Fruit fly (Drosophila melanogaster) whole organism, embryonic: Measurements from ENCODE around the gene CG13380.
A peak's percentile ranks its signal among the peaks of the same experiment; 100 is the strongest.

Experiments used
- Aef1 ChIP-seq: fragments of 200-800 bp; sonication (Bioruptor generic); IDR thresholded peaks from 3 replicates; pipeline ENCODE4 v1.3.6; 2022; ENCODE audit warnings: missing biosample characterization, missing genetic modification characterization
- Bdp1 ChIP-seq: fragments of 200-800 bp; sonication (Bioruptor generic); optimal IDR thresholded peaks from 3 replicates; lab custom pipeline; 2016; ENCODE audit warnings: missing biosample characterization, missing genetic modification characterization
- Bgb ChIP-seq: fragments of 200-800 bp; sonication (Bioruptor generic); IDR thresholded peaks from 2 replicates; pipeline ENCODE4 v1.3.6; 2022; ENCODE audit warnings: missing biosample characterization, missing genetic modification characterization; ENCODE audit not compliant: partially characterized antibody
- CG10209 ChIP-seq: fragments of 200-800 bp; sonication (Bioruptor generic); optimal IDR thresholded peaks from 3 replicates; lab custom pipeline; 2017; ENCODE audit warnings: missing biosample characterization, mild to moderate bottlenecking, missing genetic modification characterization, missing genetic modification reagents
- CG10267 ChIP-seq: fragments of 200-800 bp; sonication (Bioruptor generic); optimal IDR thresholded peaks from 2 replicates; lab custom pipeline; 2018; ENCODE audit warnings: missing biosample characterization, mild to moderate bottlenecking, missing genetic modification characterization, moderate library complexity
- CG11504 ChIP-seq: fragments of 200-800 bp; sonication (Bioruptor generic); optimal IDR thresholded peaks from 3 replicates; lab custom pipeline; 2019; ENCODE audit warnings: missing biosample characterization, mild to moderate bottlenecking, missing genetic modification characterization, moderate library complexity
- CG12236 ChIP-seq: fragments of 200-800 bp; sonication (Bioruptor generic); optimal IDR thresholded peaks from 2 replicates; lab custom pipeline; 2016; ENCODE audit warnings: missing biosample characterization, missing genetic modification characterization
- CG12744 ChIP-seq: fragments of 200-800 bp; sonication (Bioruptor generic); optimal IDR thresholded peaks from 2 replicates; lab custom pipeline; 2016; ENCODE audit warnings: missing biosample characterization, missing genetic modification characterization
- CG12769 ChIP-seq: fragments of 200-800 bp; sonication (Bioruptor generic); optimal IDR thresholded peaks from 2 replicates; lab custom pipeline; 2019; ENCODE audit warnings: missing biosample characterization, mild to moderate bottlenecking, missing genetic modification characterization, moderate library complexity
- CG14050 ChIP-seq: fragments of 200-800 bp; sonication (Bioruptor generic); IDR thresholded peaks from 3 replicates; pipeline ENCODE4 v1.3.6; 2022; ENCODE audit warnings: missing biosample characterization, missing genetic modification characterization
- CG15269 ChIP-seq: fragments of 200-800 bp; sonication (Bioruptor generic); optimal IDR thresholded peaks from 2 replicates; lab custom pipeline; 2018; ENCODE audit warnings: missing biosample characterization, mild to moderate bottlenecking, missing genetic modification characterization, moderate library complexity
- CG15601 ChIP-seq: fragments of 200-800 bp; sonication (Bioruptor generic); optimal IDR thresholded peaks from 3 replicates; lab custom pipeline; 2019; ENCODE audit warnings: missing biosample characterization, mild to moderate bottlenecking, missing genetic modification characterization, moderate library complexity
- CG17912 ChIP-seq: fragments of 200-800 bp; sonication (Bioruptor generic); optimal IDR thresholded peaks from 2 replicates; lab custom pipeline; 2018; ENCODE audit warnings: missing biosample characterization, mild to moderate bottlenecking, missing genetic modification characterization
- CG18619 ChIP-seq: fragments of 200-800 bp; sonication (Bioruptor generic); optimal IDR thresholded peaks from 3 replicates; lab custom pipeline; 2017; ENCODE audit warnings: missing biosample characterization, mild to moderate bottlenecking, missing genetic modification characterization
- CG18764 ChIP-seq: fragments of 200-800 bp; sonication (Bioruptor generic); optimal IDR thresholded peaks from 3 replicates; lab custom pipeline; 2016; ENCODE audit warnings: missing biosample characterization, missing genetic modification characterization
- CG2120 ChIP-seq: fragments of 200-800 bp; sonication (Bioruptor generic); optimal IDR thresholded peaks from 3 replicates; lab custom pipeline; 2016; ENCODE audit warnings: missing biosample characterization, missing genetic modification characterization
- CG2712 ChIP-seq: fragments of 200-800 bp; optimal IDR thresholded peaks from 3 replicates; lab custom pipeline; 2019; ENCODE audit warnings: missing biosample characterization, mild to moderate bottlenecking, missing genetic modification characterization, moderate library complexity
- CG2875 ChIP-seq: fragments of 200-800 bp; sonication (Bioruptor generic); optimal IDR thresholded peaks from 2 replicates; lab custom pipeline; 2017; ENCODE audit warnings: missing biosample characterization, mild to moderate bottlenecking, missing genetic modification characterization, missing genetic modification reagents
- CG3163 ChIP-seq: fragments of 200-800 bp; sonication (Bioruptor generic); optimal IDR thresholded peaks from 3 replicates; lab custom pipeline; 2016; ENCODE audit warnings: missing biosample characterization, missing genetic modification characterization
- CG3281 ChIP-seq: fragments of 200-800 bp; sonication (Bioruptor generic); optimal IDR thresholded peaks from 3 replicates; lab custom pipeline; 2017; ENCODE audit warnings: missing biosample characterization, mild to moderate bottlenecking, missing genetic modification characterization
- CG4282 ChIP-seq: fragments of 200-800 bp; sonication (Bioruptor generic); optimal IDR thresholded peaks from 2 replicates; lab custom pipeline; 2016; ENCODE audit warnings: missing biosample characterization, missing genetic modification characterization
- CG5953 ChIP-seq: fragments of 200-800 bp; sonication (Bioruptor generic); IDR thresholded peaks from 2 replicates; pipeline ENCODE4 v1.3.6; 2022; ENCODE audit warnings: missing biosample characterization, missing genetic modification characterization
- CG7987 ChIP-seq: fragments of 200-800 bp; sonication (Bioruptor generic); optimal IDR thresholded peaks from 2 replicates; lab custom pipeline; 2018; ENCODE audit warnings: missing biosample characterization, mild to moderate bottlenecking, missing genetic modification characterization, moderate library complexity
- CG9932 ChIP-seq: fragments of 200-800 bp; sonication (Bioruptor generic); IDR thresholded peaks from 2 replicates; pipeline ENCODE4 v1.3.6; 2022; ENCODE audit warnings: missing biosample characterization, missing genetic modification characterization
- Dref ChIP-seq: fragments of 200-800 bp; sonication (Bioruptor generic); IDR thresholded peaks from 2 replicates; pipeline ENCODE4 v1.3.6; 2022; ENCODE audit warnings: missing biosample characterization, missing genetic modification characterization
- HLHmδ ChIP-seq: fragments of 200-800 bp; sonication (Bioruptor generic); optimal IDR thresholded peaks from 2 replicates; lab custom pipeline; 2018; ENCODE audit warnings: missing biosample characterization, mild to moderate bottlenecking, missing genetic modification characterization, moderate library complexity
- Hand ChIP-seq: fragments of 200-800 bp; sonication (Bioruptor generic); optimal IDR thresholded peaks from 2 replicates; lab custom pipeline; 2017; ENCODE audit warnings: mild to moderate bottlenecking, missing biosample characterization, missing genetic modification reagents, missing genetic modification characterization
- Hmx ChIP-seq: fragments of 200-800 bp; sonication (Bioruptor generic); optimal IDR thresholded peaks from 2 replicates; lab custom pipeline; 2016; ENCODE audit warnings: missing biosample characterization, missing genetic modification characterization
- MESR4 ChIP-seq: fragments of 200-800 bp; sonication (Bioruptor generic); optimal IDR thresholded peaks from 2 replicates; lab custom pipeline; 2018; ENCODE audit warnings: missing biosample characterization, mild to moderate bottlenecking, missing genetic modification characterization, moderate library complexity
- Med ChIP-seq: fragments of 200-800 bp; sonication (Bioruptor generic); peaks from one replicate; lab custom pipeline; 2016; ENCODE audit warnings: missing biosample characterization, missing genetic modification characterization, mild to moderate bottlenecking, inconsistent platforms, moderate library complexity
- Mrtf ChIP-seq: fragments of 200-800 bp; sonication (Bioruptor generic); IDR thresholded peaks from 3 replicates; pipeline ENCODE4 v1.3.6; 2022; ENCODE audit warnings: missing biosample characterization, missing genetic modification characterization
- NK7.1 ChIP-seq: fragments of 200-800 bp; sonication (Bioruptor generic); optimal IDR thresholded peaks from 3 replicates; lab custom pipeline; 2016; ENCODE audit warnings: missing biosample characterization, missing genetic modification characterization
- Poxn ChIP-seq: fragments of 200-800 bp; sonication (Bioruptor generic); IDR thresholded peaks from 2 replicates; pipeline ENCODE4 v1.3.6; 2022; ENCODE audit warnings: missing biosample characterization, missing genetic modification characterization
- Scr ChIP-seq: fragments of 200-800 bp; sonication (Bioruptor generic); IDR thresholded peaks from 2 replicates; pipeline ENCODE4 v1.3.6; 2022; ENCODE audit warnings: missing biosample characterization, missing genetic modification characterization; ENCODE audit not compliant: partially characterized antibody
- Tbp ChIP-seq: fragments of >200 bp; optimal IDR thresholded peaks from 2 replicates; lab custom pipeline; 2018; ENCODE audit warnings: missing biosample characterization, missing genetic modification characterization
- ab ChIP-seq: fragments of 200-800 bp; sonication (Bioruptor generic); optimal IDR thresholded peaks from 2 replicates; lab custom pipeline; 2016; ENCODE audit warnings: missing biosample characterization, missing genetic modification characterization
- ac ChIP-seq: fragments of 200-800 bp; sonication (Bioruptor generic); optimal IDR thresholded peaks from 3 replicates; lab custom pipeline; 2017; ENCODE audit warnings: missing biosample characterization, mild to moderate bottlenecking, missing genetic modification characterization
- az2 ChIP-seq: fragments of 200-800 bp; sonication (Bioruptor generic); optimal IDR thresholded peaks from 3 replicates; lab custom pipeline; 2016; ENCODE audit warnings: missing biosample characterization, missing genetic modification characterization
- bigmax ChIP-seq: fragments of 200-800 bp; sonication (Bioruptor generic); optimal IDR thresholded peaks from 2 replicates; lab custom pipeline; 2018; ENCODE audit warnings: missing biosample characterization, mild to moderate bottlenecking, missing genetic modification characterization
- cas ChIP-seq: fragments of 200-800 bp; sonication (Bioruptor generic); IDR thresholded peaks from 2 replicates; pipeline ENCODE4 v1.3.6; 2022; ENCODE audit warnings: missing biosample characterization, missing genetic modification characterization
- cato ChIP-seq: fragments of 200-800 bp; sonication (Bioruptor generic); optimal IDR thresholded peaks from 2 replicates; lab custom pipeline; 2016; ENCODE audit warnings: missing biosample characterization, missing genetic modification characterization, borderline replicate concordance
- chif ChIP-seq, 2 experiments: fragments of 200-800 bp; sonication (Bioruptor generic); optimal IDR thresholded peaks; 3 replicates each; lab custom pipeline; 2016; ENCODE audit warnings: missing biosample characterization in 2 of 2, missing genetic modification characterization in 2 of 2
- corto ChIP-seq: fragments of 200-800 bp; sonication (Bioruptor generic); optimal IDR thresholded peaks from 2 replicates; lab custom pipeline; 2016; ENCODE audit warnings: missing biosample characterization, mild to moderate bottlenecking, missing genetic modification characterization, moderate library complexity
- exex ChIP-seq: fragments of 200-800 bp; sonication (Bioruptor generic); optimal IDR thresholded peaks from 4 replicates; lab custom pipeline; 2018; ENCODE audit warnings: missing biosample characterization, mild to moderate bottlenecking, missing genetic modification characterization, moderate library complexity
- eyg ChIP-seq: fragments of 200-800 bp; sonication (Bioruptor generic); optimal IDR thresholded peaks from 3 replicates; lab custom pipeline; 2016; ENCODE audit warnings: missing biosample characterization, missing genetic modification characterization
- klu ChIP-seq: fragments of 200-800 bp; sonication (Bioruptor generic); IDR thresholded peaks from 2 replicates; pipeline ENCODE4 v1.3.6; 2022; ENCODE audit warnings: missing biosample characterization, missing genetic modification characterization
- onecut ChIP-seq: fragments of 200-800 bp; sonication (Bioruptor generic); IDR thresholded peaks from 2 replicates; pipeline ENCODE4 v1.3.6; 2022; ENCODE audit warnings: missing biosample characterization, missing genetic modification characterization
- pita ChIP-seq: fragments of 200-800 bp; sonication (Bioruptor generic); optimal IDR thresholded peaks from 2 replicates; lab custom pipeline; 2017; ENCODE audit warnings: missing biosample characterization, mild to moderate bottlenecking, missing genetic modification characterization
- pnt ChIP-seq: fragments of 200-800 bp; sonication (Bioruptor generic); optimal IDR thresholded peaks from 3 replicates; lab custom pipeline; 2016; ENCODE audit warnings: missing biosample characterization, missing genetic modification characterization
- tin ChIP-seq: fragments of 200-800 bp; sonication (Bioruptor generic); optimal IDR thresholded peaks from 3 replicates; lab custom pipeline; 2016; ENCODE audit warnings: missing biosample characterization, missing genetic modification characterization
- usp ChIP-seq: fragments of >200 bp; optimal IDR thresholded peaks from 2 replicates; lab custom pipeline; 2017; ENCODE audit warnings: missing biosample characterization, missing genetic modification characterization
- zen2 ChIP-seq: fragments of 200-800 bp; sonication (Bioruptor generic); IDR thresholded peaks from 3 replicates; pipeline ENCODE4 v1.3.6; 2022; ENCODE audit warnings: missing biosample characterization, missing genetic modification characterization; ENCODE audit not compliant: partially characterized antibody

CG13380 gene

dm6 chr3L:18625786-18626185, 8.0 kb upstream of the CG13380 start, which contains the start of gene MYPT-75D (continued):
- TF ChIP-seq CG7987 (GFP tag; lab: Kevin White, UChicago) (peak; percentile 32), cato (GFP tag; lab: Kevin White, UChicago) (no peak), CG15601 (tag; lab: Kevin White, UChicago) (peak; percentile 30), eyg (GFP tag; lab: Kevin White, UChicago) (peak; percentile 10), chif (GFP tag; optimal IDR thresholded peaks at IDR 0.05; lab: Kevin White, UChicago) (no peak), CG15269 (peak; percentile 38), CG12769 (tag; lab: Kevin White, UChicago) (peak; percentile 73), CG3281 (peak; percentile 8), CG4282 (GFP tag; lab: Kevin White, UChicago) (peak; percentile 41), NK7.1 (no peak), pnt (GFP tag; lab: Kevin White, UChicago) (no peak), pita (no peak), CG10209 (no peak), CG12236 (GFP tag; lab: Kevin White, UChicago) (peak; percentile 25), klu (GFP tag; lab: Robert Waterston, UW) (no peak), Aef1 (GFP tag; lab: Robert Waterston, UW) (no peak), CG2875 (GFP tag; lab: Kevin White, UChicago) (no peak), ab (no peak), exex (tag; lab: Kevin White, UChicago) (peak; percentile 39), Mrtf (GFP tag; lab: Robert Waterston, UW) (no peak), CG2120 (GFP tag; lab: Kevin White, UChicago) (peak; percentile 4), usp (GFP tag; lab: Kevin White, UChicago) (no peak), CG17912 (peak; percentile 36), HLHmδ (peak; percentile 68), Tbp (no peak), CG18764 (GFP tag; lab: Kevin White, UChicago) (no peak), Bdp1 (GFP tag; lab: Kevin White, UChicago) (no peak), CG10267 (tag; lab: Kevin White, UChicago) (peak; percentile 59), CG2712 (tag; lab: Kevin White, UChicago) (peak; percentile 46), tin (GFP tag; lab: Kevin White, UChicago) (no peak), Poxn (GFP tag; lab: Robert Waterston, UW) (no peak), Dref (GFP tag; lab: Robert Waterston, UW) (peak; percentile 83), onecut (GFP tag; lab: Robert Waterston, UW) (peak; percentile 48), bigmax (no peak), zen2 (GFP tag; lab: Robert Waterston, UW) (peak; percentile 91), Hmx (no peak), Med (GFP tag; lab: Kevin White, UChicago) (peak; percentile 93), CG9932 (GFP tag; lab: Robert Waterston, UW) (peak; percentile 27; the same call in 1 of the 2 replicates), CG11504 (tag; lab: Kevin White, UChicago) (peak; percentile 44), ac (GFP tag; lab: Kevin White, UChicago) (peak; percentile 26), Hand (GFP tag; lab: Kevin White, UChicago) (no peak), az2 (GFP tag; lab: Kevin White, UChicago) (no peak), CG3163 (peak; percentile 40), CG14050 (GFP tag; lab: Robert Waterston, UW) (no peak), Scr (GFP tag; lab: Robert Waterston, UW) (peak; percentile 95), MESR4 (peak; percentile 34), corto (GFP tag; lab: Kevin White, UChicago) (no peak), CG5953 (GFP tag; lab: Robert Waterston, UW) (no peak), Bgb (peak; percentile 94), CG12744 (no peak), cas (GFP tag; lab: Robert Waterston, UW) (no peak), CG18619 (GFP tag; lab: Kevin White, UChicago) (no peak)
